Fruit fly (Drosophila melanogaster) whole organism, pupa: Measurements from ENCODE around the gene mbo.

Experiments
- CG10348 ChIP-seq: fragments of 200-800 bp; sonication (Bioruptor generic); IDR thresholded peaks from 2 replicates; pipeline ENCODE4 v1.3.6; 2022; ENCODE audit warnings: missing biosample characterization, missing genetic modification characterization
- CG17806 ChIP-seq: fragments of 200-800 bp; sonication (Bioruptor generic); optimal IDR thresholded peaks from 2 replicates; lab custom pipeline; 2018; ENCODE audit warnings: missing biosample characterization, mild to moderate bottlenecking, missing genetic modification characterization, moderate library complexity
- CG32121 ChIP-seq: fragments of 200-800 bp; sonication (Bioruptor generic); IDR thresholded peaks from 2 replicates; pipeline ENCODE4 v1.3.6; 2022; ENCODE audit warnings: missing biosample characterization, missing genetic modification characterization
- CG8159 ChIP-seq: fragments of 200-800 bp; sonication (Bioruptor generic); optimal IDR thresholded peaks from 3 replicates; lab custom pipeline; 2018; ENCODE audit warnings: missing biosample characterization, mild to moderate bottlenecking, missing genetic modification characterization, moderate library complexity
- CG8301 ChIP-seq: fragments of 200-800 bp; sonication (Bioruptor generic); optimal IDR thresholded peaks from 2 replicates; lab custom pipeline; 2018; ENCODE audit warnings: missing biosample characterization, mild to moderate bottlenecking, missing genetic modification characterization
- CG9948 ChIP-seq: fragments of 200-800 bp; sonication (Bioruptor generic); optimal IDR thresholded peaks from 2 replicates; lab custom pipeline; 2018; ENCODE audit warnings: missing biosample characterization, mild to moderate bottlenecking, missing genetic modification characterization, moderate library complexity
- EcR ChIP-seq: fragments of 200-800 bp; sonication (Bioruptor generic); optimal IDR thresholded peaks from 3 replicates; lab custom pipeline; 2019; ENCODE audit warnings: missing biosample characterization, missing genetic modification characterization, mild to moderate bottlenecking, moderate library complexity, missing genetic modification reagents
- Ets98B ChIP-seq: fragments of 200-800 bp; sonication (Bioruptor generic); IDR thresholded peaks from 2 replicates; pipeline ENCODE4 v1.3.6; 2022; ENCODE audit warnings: missing biosample characterization, missing genetic modification characterization
- Pif1A ChIP-seq: fragments of 200-800 bp; sonication (Bioruptor generic); optimal IDR thresholded peaks from 3 replicates; lab custom pipeline; 2016; ENCODE audit warnings: missing biosample characterization, missing genetic modification characterization
- Pif1B ChIP-seq: fragments of 200-800 bp; sonication (Bioruptor generic); optimal IDR thresholded peaks from 3 replicates; lab custom pipeline; 2016; ENCODE audit warnings: missing biosample characterization, missing genetic modification characterization
- Snoo ChIP-seq: fragments of 200-800 bp; sonication (Bioruptor generic); optimal IDR thresholded peaks from 3 replicates; lab custom pipeline; 2017; ENCODE audit warnings: missing biosample characterization, mild to moderate bottlenecking, missing genetic modification characterization, inconsistent platforms
- gl ChIP-seq: fragments of 200-800 bp; sonication (Bioruptor generic); optimal IDR thresholded peaks from 2 replicates; lab custom pipeline; 2018; ENCODE audit warnings: missing biosample characterization, mild to moderate bottlenecking, missing genetic modification characterization

DNA sequence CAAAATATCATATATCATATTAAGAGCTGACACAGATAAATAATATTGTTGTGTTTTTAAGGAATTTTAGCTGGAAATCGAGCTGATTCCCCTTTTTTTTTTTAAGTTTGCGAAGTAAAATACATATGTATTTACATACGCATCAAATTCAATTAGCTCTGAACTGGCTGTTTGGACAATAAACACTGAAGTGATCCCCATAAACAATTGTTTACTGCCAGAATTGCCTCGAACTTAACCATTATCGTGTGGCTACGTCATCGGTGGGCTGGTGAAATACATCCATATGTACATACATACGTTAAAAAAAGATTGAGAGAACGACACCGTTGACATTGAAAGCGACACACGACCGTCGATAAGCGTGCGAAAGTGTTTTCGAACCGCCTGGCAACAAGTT is 37.4 kb upstream of the mbo start:
- TF ChIP-seq Ets98B (no peak), CG32121 (GFP tag; lab: Robert Waterston, UW) (no peak), Pif1B (GFP tag; lab: Kevin White, UChicago) (no peak), CG9948 (tag; lab: Kevin White, UChicago) (no peak), CG8301 (tag; lab: Kevin White, UChicago) (no peak), Pif1A (no peak), Snoo (tag; lab: Kevin White, UChicago) (no peak), gl (tag; lab: Kevin White, UChicago) (no peak), EcR (GFP tag; lab: Kevin White, UChicago) (no peak), CG17806 (tag; lab: Kevin White, UChicago) (no peak), CG8159 (tag; lab: Kevin White, UChicago) (no peak), CG10348 (no peak)
